Worm (Caenorhabditis elegans) whole organism, mixed stage, embryonic: ENCODE data around the gene ttr-32.

Source experiments
- lin-32 ChIP-seq: fragments of 200-800 bp; sonication (Bioruptor generic); optimal IDR thresholded peaks from 2 replicates; lab custom pipeline; 2018; ENCODE audit warnings: mild to moderate bottlenecking, missing genetic modification characterization, missing compliant biosample characterization
- nhr-28 ChIP-seq: fragments of 150-350 bp; optimal IDR thresholded peaks from 2 replicates; lab custom pipeline; 2014; ENCODE audit warnings: missing biosample characterization, missing genetic modification characterization
- pha-4 ChIP-seq: fragments of 150-350 bp; optimal IDR thresholded peaks from 2 replicates; lab custom pipeline; 2018; ENCODE audit warnings: missing biosample characterization, missing genetic modification reagents, missing genetic modification characterization
- unc-62 ChIP-seq: fragments of 150-350 bp; optimal IDR thresholded peaks from 2 replicates; lab custom pipeline; 2014; ENCODE audit warnings: missing biosample characterization, missing genetic modification reagents, missing genetic modification characterization

ce11 chrIII:7526974-7527466 is 39.2 kb upstream of the ttr-32 start:
- peak; percentile 81 for TF ChIP-seq unc-62 (GFP tag; lab: Kevin White, UChicago)
- TF ChIP-seq pha-4 (tag; lab: Kevin White, UChicago) = no peak
- no peak for TF ChIP-seq lin-32 (GFP tag; lab: Kevin White, UChicago)
- no peak for TF ChIP-seq nhr-28 (tag; lab: Kevin White, UChicago)
